Worm (Caenorhabditis elegans): ENCODE results near the gene fbxa-137.
"Not testable (repeated sequence)": the region's sequence is repeated elsewhere in the genome, so short reads cannot be mapped to it uniquely, and the experiment has no call there.

The fbxa-137 gene

DNA sequence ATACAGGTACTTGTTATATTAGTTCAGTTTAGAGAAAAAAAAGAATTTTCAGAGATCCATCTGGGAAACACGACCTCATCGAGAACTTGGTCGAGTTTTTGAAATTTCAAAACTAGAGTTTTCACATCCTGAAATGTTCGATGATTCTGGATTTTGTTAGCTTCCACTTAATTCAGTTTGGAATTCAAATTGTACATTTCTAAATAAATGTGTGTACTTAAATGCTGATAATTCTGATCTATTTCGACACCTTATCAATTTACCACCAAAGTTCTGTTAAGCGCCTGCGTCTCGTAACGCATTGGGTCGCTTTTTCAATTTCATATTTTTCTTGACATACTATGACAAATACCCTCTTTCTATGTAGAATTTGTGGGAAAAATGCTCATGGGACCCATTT is 16.0 kb downstream of the fbxa-137 start, which contains the start of gene nhr-226:
nhr-226 (plus strand) TSS at position 301 of the 400 bp plus-strand sequence.
- no peak for TF ChIP-seq K09A11.1 (tag; optimal IDR thresholded peaks at IDR 0.05; ENCODE audit: insufficient read depth)
- TF ChIP-seq fkh-10 (GFP tag; optimal IDR thresholded peaks at IDR 0.05), result no peak
- TF ChIP-seq hlh-15 (tag; optimal IDR thresholded peaks at IDR 0.05), result no peak
- TF ChIP-seq ceh-31 (tag; optimal IDR thresholded peaks at IDR 0.05), result no peak
- TF ChIP-seq hlh-6 (tag; optimal IDR thresholded peaks at IDR 0.05), result no peak
- no peak for TF ChIP-seq ets-4 (tag; optimal IDR thresholded peaks at IDR 0.05)
- TF ChIP-seq eyg-1 (tag; optimal IDR thresholded peaks at IDR 0.05), result no peak
- no peak for TF ChIP-seq ama-1 (optimal IDR thresholded peaks at IDR 0.05)
- TF ChIP-seq unc-86 (tag; optimal IDR thresholded peaks at IDR 0.05), result no peak
- no peak for TF ChIP-seq ceh-9 (tag; optimal IDR thresholded peaks at IDR 0.05)

DNA sequence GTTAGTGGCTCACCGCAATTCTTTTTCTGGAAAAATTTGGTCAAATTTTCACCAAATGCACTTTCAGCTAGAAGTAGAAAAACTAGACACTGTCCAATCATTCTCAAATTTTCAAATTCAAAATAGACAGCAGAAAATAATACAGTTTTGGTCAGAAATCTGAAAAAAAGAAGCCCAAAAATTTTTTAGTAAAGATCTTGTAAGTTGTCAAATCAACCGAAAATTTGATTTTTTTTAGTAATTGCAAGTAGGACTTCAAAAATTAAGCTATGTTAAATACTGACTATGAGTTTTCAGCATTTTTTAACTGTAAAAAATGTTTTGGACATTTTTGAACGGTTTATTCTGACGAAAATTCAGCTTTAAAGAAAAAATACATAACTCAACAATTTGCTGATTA is 22.3 kb downstream of the fbxa-137 start, which contains the start of gene Y19D10B.8:
Y19D10B.8 (minus strand) TSS at position 101 of the 400 bp plus-strand sequence.
- TF ChIP-seq F13H6.1 (tag; optimal IDR thresholded peaks at IDR 0.05), result no peak
- no peak for TF ChIP-seq ceh-31 (tag; optimal IDR thresholded peaks at IDR 0.05)
- TF ChIP-seq pha-2 (tag; optimal IDR thresholded peaks at IDR 0.05), result no peak
- no peak for TF ChIP-seq hlh-15 (tag; optimal IDR thresholded peaks at IDR 0.05)
- TF ChIP-seq ceh-30 (tag; optimal IDR thresholded peaks at IDR 0.05), result no peak
- TF ChIP-seq lim-6 (tag; optimal IDR thresholded peaks at IDR 0.05), result no peak
- TF ChIP-seq sdc-2 (tag; optimal IDR thresholded peaks at IDR 0.05), result no peak
- TF ChIP-seq pag-3 (tag; optimal IDR thresholded peaks at IDR 0.05; ENCODE audit: borderline replicate concordance), result no peak
- no peak for TF ChIP-seq ceh-24 (tag; optimal IDR thresholded peaks at IDR 0.05)

DNA sequence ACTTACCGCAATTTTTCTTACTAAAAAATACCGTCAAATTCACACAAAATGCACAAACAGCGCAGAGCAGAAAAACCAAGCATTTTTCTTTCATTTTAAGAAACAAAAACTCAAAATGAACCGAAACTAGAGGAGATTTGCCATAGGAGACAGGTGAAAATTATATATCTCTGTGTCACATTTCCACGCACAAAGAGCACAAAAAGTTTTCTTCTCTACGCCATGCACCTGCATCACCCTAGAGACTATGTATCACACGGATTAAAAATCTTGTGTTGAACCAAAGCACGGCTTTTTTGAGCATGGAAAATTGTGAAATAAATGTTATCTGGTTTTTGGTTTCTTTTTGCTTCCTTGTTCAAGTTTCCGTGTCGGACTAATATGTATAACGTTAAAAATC is 25.2 kb downstream of the fbxa-137 start, which contains the start of gene irld-15:
irld-15 (minus strand) TSS at position 101 of the 400 bp plus-strand sequence.
- TF ChIP-seq nhr-11 (tag; optimal IDR thresholded peaks at IDR 0.05) (no peak), pqm-1 (tag; optimal IDR thresholded peaks at IDR 0.05) (no peak), unc-42 (tag; optimal IDR thresholded peaks at IDR 0.05) (no peak), pros-1 (tag; optimal IDR thresholded peaks at IDR 0.05) (no peak), odd-2 (tag; optimal IDR thresholded peaks at IDR 0.05) (no peak), eyg-1 (tag; optimal IDR thresholded peaks at IDR 0.05) (no peak), pha-2 (tag; optimal IDR thresholded peaks at IDR 0.05) (no peak), ceh-34 (tag; optimal IDR thresholded peaks at IDR 0.05) (no peak), fkh-6 (tag; optimal IDR thresholded peaks at IDR 0.05) (no peak)

DNA sequence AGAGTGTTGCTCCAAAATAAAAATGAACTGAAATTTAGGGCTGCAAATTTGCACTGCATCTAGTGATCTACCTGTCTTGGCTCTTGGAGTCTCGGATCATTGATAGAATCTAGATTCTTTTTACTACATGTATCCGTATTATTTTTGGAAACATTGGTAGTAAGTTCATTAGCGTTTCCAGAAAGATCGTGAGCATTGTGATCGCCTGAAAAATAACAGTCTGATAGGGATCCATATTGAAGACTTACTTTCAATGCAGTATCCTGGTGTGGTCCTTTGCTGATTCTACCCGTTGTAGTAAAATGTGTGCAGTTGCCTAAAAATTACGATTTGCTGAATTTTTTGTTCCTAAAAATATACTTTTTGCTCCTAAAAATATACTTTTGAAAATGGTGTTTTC is 27.8 kb downstream of the fbxa-137 start:
- TF ChIP-seq unc-42 (tag; optimal IDR thresholded peaks at IDR 0.05), result no peak
- TF ChIP-seq pqm-1 (tag; optimal IDR thresholded peaks at IDR 0.05), result no peak
- TF ChIP-seq ceh-48 (tag; optimal IDR thresholded peaks at IDR 0.05), result no peak
- TF ChIP-seq ets-4 (tag; optimal IDR thresholded peaks at IDR 0.05), result no peak
- no peak for TF ChIP-seq zip-5 (tag; optimal IDR thresholded peaks at IDR 0.05)
- TF ChIP-seq madf-2 (tag; optimal IDR thresholded peaks at IDR 0.05), result no peak
- no peak for TF ChIP-seq rnt-1 (tag; optimal IDR thresholded peaks at IDR 0.05)
- TF ChIP-seq dmd-4 (tag; optimal IDR thresholded peaks at IDR 0.05; ENCODE audit: borderline replicate concordance), result no peak

DNA sequence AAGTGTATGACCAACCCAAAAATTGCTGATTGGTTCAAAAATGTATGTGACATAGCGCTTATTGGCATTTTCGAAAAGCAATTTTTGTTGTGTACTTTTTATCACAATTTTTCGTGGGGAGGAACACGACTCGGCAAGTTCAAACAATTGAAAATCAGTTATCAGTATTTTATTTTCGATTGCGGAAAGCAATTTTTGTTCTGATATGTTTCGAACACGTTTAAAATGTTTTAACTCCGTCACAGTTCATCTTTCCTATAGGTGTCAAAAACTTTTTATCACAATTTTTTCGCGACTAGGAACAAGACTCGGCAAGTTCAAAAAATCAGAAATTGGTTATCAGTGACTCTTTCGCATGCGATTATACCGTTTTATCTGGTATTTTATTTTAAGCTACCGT is 29.6 kb downstream of the fbxa-137 start:
- TF ChIP-seq C38D4.7 (GFP tag; optimal IDR thresholded peaks at IDR 0.05) (no peak), madf-2 (tag; optimal IDR thresholded peaks at IDR 0.05) (no peak), syd-9 (tag; optimal IDR thresholded peaks at IDR 0.05) (no peak), ceh-48 (tag; optimal IDR thresholded peaks at IDR 0.05) (no peak), pha-2 (tag; optimal IDR thresholded peaks at IDR 0.05) (no peak)

DNA sequence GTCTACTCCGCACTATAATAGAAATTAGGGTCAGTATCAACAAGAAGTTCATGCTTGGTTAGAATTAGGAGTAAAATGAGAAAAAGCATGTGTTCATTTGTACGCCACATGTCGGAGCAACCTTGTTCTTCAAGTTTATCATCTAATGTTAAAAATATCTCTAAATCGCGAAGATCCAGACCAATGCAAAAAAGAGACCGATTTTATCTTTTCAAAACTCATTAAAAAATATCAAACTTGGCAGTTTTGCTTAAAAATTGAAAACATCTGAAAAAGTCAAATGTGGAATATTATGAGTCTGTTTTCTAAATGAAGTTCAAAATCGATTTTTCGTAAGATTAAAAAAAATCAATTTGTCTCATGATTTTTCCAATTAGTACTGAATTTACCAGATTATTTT is 42.4 kb downstream of the fbxa-137 start, which contains the start of gene Y19D10B.6:
Y19D10B.6 (minus strand) TSS at position 101 of the 400 bp plus-strand sequence.
- TF ChIP-seq hlh-15, sox-4, unc-86 (tag; optimal IDR thresholded peaks at IDR 0.05): not testable (repeated sequence)

All from whole organism, late embryonic.